1 fruit fly cellular context compared by ENCODE assay signal in genomic region chrX:10484206-10485112, dm6.
TF ChIP-seq lines count a peak whose summit lies in the region.

No protein-coding gene starts in this region.

TF ChIP-seq in whole organism, embryonic, 481 proteins besides CTCF, POLR2A, EP300 and RAD21 (continued from another document):
- no peak for TF ChIP-seq CG3065 (GFP tag; optimal IDR thresholded peaks at IDR 0.05; lab: Kevin White, UChicago)
- TF ChIP-seq sc (optimal IDR thresholded peaks at IDR 0.05; lab: Kevin White, UChicago) = no peak
- no peak for TF ChIP-seq sc (GFP tag; optimal IDR thresholded peaks at IDR 0.05; lab: Kevin White, UChicago)
- TF ChIP-seq Deaf1 (tag; optimal IDR thresholded peaks at IDR 0.05; lab: Kevin White, UChicago) = peak; percentile 30
- TF ChIP-seq CG9727 (GFP tag; optimal IDR thresholded peaks at IDR 0.05; lab: Kevin White, UChicago) = no peak
- peak; percentile 58 for TF ChIP-seq sug (tag; optimal IDR thresholded peaks at IDR 0.05; lab: Kevin White, UChicago)
- TF ChIP-seq TFAM (GFP tag; optimal IDR thresholded peaks at IDR 0.05; lab: Kevin White, UChicago) = no peak
- no peak for TF ChIP-seq Six4 (GFP tag; optimal IDR thresholded peaks at IDR 0.05; lab: Kevin White, UChicago)
- no peak for TF ChIP-seq CG2199 (GFP tag; IDR thresholded peaks at IDR 0.05; lab: Robert Waterston, UW)
- TF ChIP-seq hth (optimal IDR thresholded peaks at IDR 0.05; lab: Kevin White, UChicago) = no peak
- TF ChIP-seq Doc2 (GFP tag; IDR thresholded peaks at IDR 0.05; lab: Robert Waterston, UW) = no peak
- TF ChIP-seq CG2678 (tag; optimal IDR thresholded peaks at IDR 0.05; lab: Kevin White, UChicago) = no peak
- no peak for TF ChIP-seq CG7839 (tag; optimal IDR thresholded peaks at IDR 0.05; lab: Kevin White, UChicago)
- no peak for TF ChIP-seq CG10147 (GFP tag; optimal IDR thresholded peaks at IDR 0.05; lab: Kevin White, UChicago)
- no peak for TF ChIP-seq bigmax (GFP tag; optimal IDR thresholded peaks at IDR 0.05; lab: Kevin White, UChicago)
- TF ChIP-seq CG11696 (GFP tag; IDR thresholded peaks at IDR 0.05; lab: Robert Waterston, UW) = no peak
- TF ChIP-seq CG3281 (GFP tag; optimal IDR thresholded peaks at IDR 0.05; lab: Kevin White, UChicago) = peak; percentile 8
- no peak for TF ChIP-seq gro (GFP tag; optimal IDR thresholded peaks at IDR 0.05; lab: Kevin White, UChicago)
- TF ChIP-seq cato (GFP tag; optimal IDR thresholded peaks at IDR 0.05; lab: Kevin White, UChicago; ENCODE audit: borderline replicate concordance) = no peak
- TF ChIP-seq B-H1 (GFP tag; IDR thresholded peaks at IDR 0.05; lab: Robert Waterston, UW) = no peak
- TF ChIP-seq exex (tag; optimal IDR thresholded peaks at IDR 0.05; lab: Kevin White, UChicago) = peak; percentile 51
- no peak for TF ChIP-seq CG32767 (GFP tag; IDR thresholded peaks at IDR 0.05; lab: Robert Waterston, UW)
- no peak for TF ChIP-seq Dll (GFP tag; IDR thresholded peaks at IDR 0.05; lab: Robert Waterston, UW; ENCODE audit: partially characterized antibody)
- no peak for TF ChIP-seq tio (GFP tag; optimal IDR thresholded peaks at IDR 0.05; lab: Kevin White, UChicago)
- no peak for TF ChIP-seq vfl (GFP tag; optimal IDR thresholded peaks at IDR 0.05; lab: Kevin White, UChicago)
- peak; percentile 9 for TF ChIP-seq CG18599 (GFP tag; optimal IDR thresholded peaks at IDR 0.05; lab: Kevin White, UChicago)
- no peak for TF ChIP-seq Dad (GFP tag; optimal IDR thresholded peaks at IDR 0.05; lab: Kevin White, UChicago)
- TF ChIP-seq Hmr (GFP tag; optimal IDR thresholded peaks at IDR 0.05; lab: Kevin White, UChicago) = no peak
- peak; percentile 50 for TF ChIP-seq CG34376 (GFP tag; optimal IDR thresholded peaks at IDR 0.05; lab: Kevin White, UChicago)
- no peak for TF ChIP-seq NC2α (GFP tag; optimal IDR thresholded peaks at IDR 0.05; lab: Kevin White, UChicago)
- no peak for TF ChIP-seq knrl (GFP tag; IDR thresholded peaks at IDR 0.05; lab: Robert Waterston, UW; ENCODE audit: partially characterized antibody)
- 0 out of 2 replicates have a peak, but pooled peaks have one; percentile 37 for TF ChIP-seq CG32532 (GFP tag; IDR thresholded peaks at IDR 0.05; lab: Robert Waterston, UW)
- TF ChIP-seq CG10979 (tag; optimal IDR thresholded peaks at IDR 0.05; lab: Kevin White, UChicago) = no peak
- peak; percentile 33 for TF ChIP-seq cwo (GFP tag; optimal IDR thresholded peaks at IDR 0.05; lab: Kevin White, UChicago)
- TF ChIP-seq HLH54F (GFP tag; optimal IDR thresholded peaks at IDR 0.05; lab: Kevin White, UChicago) = no peak
- no peak for TF ChIP-seq CG4707 (GFP tag; optimal IDR thresholded peaks at IDR 0.05; lab: Kevin White, UChicago)
- no peak for TF ChIP-seq zfh1 (GFP tag; IDR thresholded peaks at IDR 0.05; lab: Robert Waterston, UW)
- no peak for TF ChIP-seq Myb (GFP tag; optimal IDR thresholded peaks at IDR 0.05; lab: Kevin White, UChicago)
- TF ChIP-seq lab (GFP tag; optimal IDR thresholded peaks at IDR 0.05; lab: Kevin White, UChicago) = no peak
- no peak for TF ChIP-seq tna (GFP tag; IDR thresholded peaks at IDR 0.05; lab: Robert Waterston, UW; ENCODE audit: partially characterized antibody)
- TF ChIP-seq Mes4 (GFP tag; optimal IDR thresholded peaks at IDR 0.05; lab: Kevin White, UChicago) = no peak
- TF ChIP-seq CG10543 (GFP tag; optimal IDR thresholded peaks at IDR 0.05; lab: Kevin White, UChicago) = peak; percentile 22
- no peak for TF ChIP-seq lov (optimal IDR thresholded peaks at IDR 0.05; lab: Kevin White, UChicago)
- no peak for TF ChIP-seq lov (GFP tag; IDR thresholded peaks at IDR 0.05; lab: Robert Waterston, UW)
- TF ChIP-seq CG3847 (GFP tag; IDR thresholded peaks at IDR 0.05; lab: Robert Waterston, UW) = no peak
- no peak for TF ChIP-seq CG6175 (GFP tag; IDR thresholded peaks at IDR 0.05; lab: Robert Waterston, UW)
- TF ChIP-seq NFAT (GFP tag; IDR thresholded peaks at IDR 0.05; lab: Robert Waterston, UW) = no peak
- no peak for TF ChIP-seq zf30C (GFP tag; optimal IDR thresholded peaks at IDR 0.05; lab: Kevin White, UChicago)
- TF ChIP-seq Dip2 (GFP tag; IDR thresholded peaks at IDR 0.05; lab: Robert Waterston, UW) = no peak
- TF ChIP-seq Hey (tag; optimal IDR thresholded peaks at IDR 0.05; lab: Kevin White, UChicago) = peak; percentile 51
- peak; percentile 27; the same call in 1 of the 3 replicates for TF ChIP-seq row (GFP tag; IDR thresholded peaks at IDR 0.05; lab: Robert Waterston, UW)
- TF ChIP-seq CG10654 (GFP tag; optimal IDR thresholded peaks at IDR 0.05; lab: Kevin White, UChicago) = no peak
- 0 out of 2 replicates have a peak, but pooled peaks have one; percentile 11 for TF ChIP-seq Rfx (GFP tag; IDR thresholded peaks at IDR 0.05; lab: Robert Waterston, UW)
- no peak for TF ChIP-seq CG3407 (GFP tag; optimal IDR thresholded peaks at IDR 0.05; lab: Kevin White, UChicago)
- TF ChIP-seq Sox102F (GFP tag; optimal IDR thresholded peaks at IDR 0.05; lab: Kevin White, UChicago) = no peak
- TF ChIP-seq ase (GFP tag; IDR thresholded peaks at IDR 0.05; lab: Robert Waterston, UW) = no peak
- no peak for TF ChIP-seq CG6813 (GFP tag; optimal IDR thresholded peaks at IDR 0.05; lab: Kevin White, UChicago)
- TF ChIP-seq CG14860 (GFP tag; IDR thresholded peaks at IDR 0.05; lab: Robert Waterston, UW; ENCODE audit: partially characterized antibody) = no peak
- no peak for TF ChIP-seq CG9609 (GFP tag; optimal IDR thresholded peaks at IDR 0.05; lab: Kevin White, UChicago)
- peak; percentile 93 for TF ChIP-seq D19B (GFP tag; optimal IDR thresholded peaks at IDR 0.05; lab: Kevin White, UChicago)
- TF ChIP-seq HmgZ (tag; optimal IDR thresholded peaks at IDR 0.05; lab: Kevin White, UChicago) = no peak
- TF ChIP-seq dpn (GFP tag; optimal IDR thresholded peaks at IDR 0.05; lab: Kevin White, UChicago) = no peak
- TF ChIP-seq tup (GFP tag; optimal IDR thresholded peaks at IDR 0.05; lab: Kevin White, UChicago) = no peak
- 0 out of 3 replicates have a peak, but pooled peaks have one; percentile 18 for TF ChIP-seq Dbx (GFP tag; IDR thresholded peaks at IDR 0.05; lab: Robert Waterston, UW)
- no peak for TF ChIP-seq fu2 (GFP tag; optimal IDR thresholded peaks at IDR 0.05; lab: Kevin White, UChicago)
- no peak for TF ChIP-seq sqz (GFP tag; optimal IDR thresholded peaks at IDR 0.05; lab: Kevin White, UChicago)
- no peak for TF ChIP-seq CG11456 (GFP tag; IDR thresholded peaks at IDR 0.05; lab: Robert Waterston, UW)
- TF ChIP-seq nerfin-1 (tag; optimal IDR thresholded peaks at IDR 0.05; lab: Kevin White, UChicago) = no peak
- TF ChIP-seq CG43689 (GFP tag; IDR thresholded peaks at IDR 0.05; lab: Robert Waterston, UW) = no peak
- no peak for TF ChIP-seq repo (GFP tag; optimal IDR thresholded peaks at IDR 0.05; lab: Kevin White, UChicago)
- TF ChIP-seq croc (GFP tag; conservative IDR thresholded peaks at IDR 0.05; lab: Robert Waterston, UW) = no peak
- TF ChIP-seq Sry-β (GFP tag; optimal IDR thresholded peaks at IDR 0.05; lab: Kevin White, UChicago) = no peak
- no peak for TF ChIP-seq CG1792 (GFP tag; optimal IDR thresholded peaks at IDR 0.05; lab: Kevin White, UChicago)
- no peak for TF ChIP-seq CG10462 (GFP tag; optimal IDR thresholded peaks at IDR 0.05; lab: Kevin White, UChicago)
- TF ChIP-seq CG4328 (GFP tag; optimal IDR thresholded peaks at IDR 0.05; lab: Kevin White, UChicago) = no peak
- no peak for TF ChIP-seq Awh (GFP tag; IDR thresholded peaks at IDR 0.05; lab: Robert Waterston, UW)
- TF ChIP-seq onecut (GFP tag; IDR thresholded peaks at IDR 0.05; lab: Robert Waterston, UW) = no peak
- no peak for TF ChIP-seq p53 (GFP tag; optimal IDR thresholded peaks at IDR 0.05; lab: Kevin White, UChicago)
- TF ChIP-seq CG30020 (tag; optimal IDR thresholded peaks at IDR 0.05; lab: Kevin White, UChicago) = no peak
- TF ChIP-seq Nf-YB (GFP tag; optimal IDR thresholded peaks at IDR 0.05; lab: Kevin White, UChicago) = no peak
- TF ChIP-seq HmgD (GFP tag; optimal IDR thresholded peaks at IDR 0.05; lab: Kevin White, UChicago) = no peak
- no peak for TF ChIP-seq MESR4 (GFP tag; optimal IDR thresholded peaks at IDR 0.05; lab: Kevin White, UChicago)
- TF ChIP-seq CG4360 (GFP tag; IDR thresholded peaks at IDR 0.05; lab: Robert Waterston, UW) = no peak
- no peak for TF ChIP-seq otp (GFP tag; IDR thresholded peaks at IDR 0.05; lab: Robert Waterston, UW)
- no peak for TF ChIP-seq Optix (GFP tag; IDR thresholded peaks at IDR 0.05; lab: Robert Waterston, UW)
- TF ChIP-seq jing (GFP tag; optimal IDR thresholded peaks at IDR 0.05; lab: Kevin White, UChicago) = no peak
- TF ChIP-seq fd96Cb (tag; optimal IDR thresholded peaks at IDR 0.05; lab: Kevin White, UChicago) = no peak
- peak; percentile 57 for TF ChIP-seq Med (GFP tag; lab: Kevin White, UChicago)
- no peak for TF ChIP-seq Gug (GFP tag; IDR thresholded peaks at IDR 0.05; lab: Robert Waterston, UW)
- no peak for TF ChIP-seq scrt (GFP tag; optimal IDR thresholded peaks at IDR 0.05; lab: Kevin White, UChicago)
- TF ChIP-seq CG4854 (GFP tag; optimal IDR thresholded peaks at IDR 0.05; lab: Kevin White, UChicago) = no peak
- no peak for TF ChIP-seq gsb-n (tag; optimal IDR thresholded peaks at IDR 0.05; lab: Kevin White, UChicago)
- TF ChIP-seq Ada2b (GFP tag; IDR thresholded peaks at IDR 0.05; lab: Robert Waterston, UW) = no peak
- no peak for TF ChIP-seq chif (GFP tag; optimal IDR thresholded peaks at IDR 0.05; lab: Kevin White, UChicago)
- TF ChIP-seq Dp (GFP tag; optimal IDR thresholded peaks at IDR 0.05; lab: Kevin White, UChicago) = no peak
- 0 out of 2 replicates have a peak, but pooled peaks have one; percentile 17 for TF ChIP-seq crol (GFP tag; IDR thresholded peaks at IDR 0.05; lab: Robert Waterston, UW)
- no peak for TF ChIP-seq salm (tag; optimal IDR thresholded peaks at IDR 0.05; lab: Kevin White, UChicago)
- no peak for TF ChIP-seq CG7963 (GFP tag; IDR thresholded peaks at IDR 0.05; lab: Robert Waterston, UW; ENCODE audit: partially characterized antibody)
- no peak for TF ChIP-seq zen2 (GFP tag; IDR thresholded peaks at IDR 0.05; lab: Robert Waterston, UW; ENCODE audit: partially characterized antibody)
- no peak for TF ChIP-seq ewg (GFP tag; optimal IDR thresholded peaks at IDR 0.05; lab: Kevin White, UChicago)
- TF ChIP-seq CG15073 (GFP tag; optimal IDR thresholded peaks at IDR 0.05; lab: Kevin White, UChicago) = no peak
- no peak for TF ChIP-seq CG12155 (GFP tag; optimal IDR thresholded peaks at IDR 0.05; lab: Kevin White, UChicago)
- no peak for TF ChIP-seq Hmx (GFP tag; optimal IDR thresholded peaks at IDR 0.05; lab: Kevin White, UChicago)
- TF ChIP-seq CG9797 (GFP tag; optimal IDR thresholded peaks at IDR 0.05; lab: Kevin White, UChicago) = no peak
- no peak for TF ChIP-seq ranshi (GFP tag; IDR thresholded peaks at IDR 0.05; lab: Robert Waterston, UW)
- TF ChIP-seq Bgb (GFP tag; IDR thresholded peaks at IDR 0.05; lab: Robert Waterston, UW; ENCODE audit: partially characterized antibody) = no peak
- TF ChIP-seq ato (GFP tag; IDR thresholded peaks at IDR 0.05; lab: Robert Waterston, UW; ENCODE audit: partially characterized antibody) = no peak
- TF ChIP-seq CG30403 (GFP tag; optimal IDR thresholded peaks at IDR 0.05; lab: Kevin White, UChicago) = no peak
- no peak for TF ChIP-seq CG13424 (tag; optimal IDR thresholded peaks at IDR 0.05; lab: Kevin White, UChicago)
- peak in 1 of 2 experiments; percentile 26 for TF ChIP-seq Pdp1 (GFP tag; optimal IDR thresholded peaks at IDR 0.05; lab: Kevin White, UChicago)
- TF ChIP-seq ab (GFP tag; optimal IDR thresholded peaks at IDR 0.05; lab: Kevin White, UChicago) = no peak
- no peak for TF ChIP-seq BtbVII (GFP tag; optimal IDR thresholded peaks at IDR 0.05; lab: Kevin White, UChicago)
- TF ChIP-seq Chrac-16 (GFP tag; optimal IDR thresholded peaks at IDR 0.05; lab: Kevin White, UChicago) = no peak
- TF ChIP-seq CG11085 (GFP tag; IDR thresholded peaks at IDR 0.05; lab: Robert Waterston, UW) = no peak
- TF ChIP-seq dan (GFP tag; IDR thresholded peaks at IDR 0.05; lab: Robert Waterston, UW) = no peak
- no peak for TF ChIP-seq Hr39 (optimal IDR thresholded peaks at IDR 0.05; lab: Kevin White, UChicago)
- no peak for TF ChIP-seq ftz-f1 (GFP tag; optimal IDR thresholded peaks at IDR 0.05; lab: Kevin White, UChicago)
- TF ChIP-seq corto (GFP tag; optimal IDR thresholded peaks at IDR 0.05; lab: Kevin White, UChicago) = no peak
TF ChIP-seq in whole organism, embryonic: peak in this region for 17.
